Worm (Caenorhabditis elegans) whole organism, L2 larva: ENCODE measurements around the gene F16B12.1.
A peak's percentile ranks its signal among the peaks of the same experiment; 100 is the strongest.

Source experiments
- C34F6.9 ChIP-seq: fragments of 150-350 bp; optimal IDR thresholded peaks from 2 replicates; lab custom pipeline; 2014; ENCODE audit warnings: missing biosample characterization, missing genetic modification characterization
- F13H6.1 ChIP-seq: sonication (generic microtip); optimal IDR thresholded peaks from 2 replicates; lab custom pipeline; 2016; ENCODE audit warnings: missing genetic modification characterization, missing compliant biosample characterization
- R02D3.7 ChIP-seq: fragments of 150-350 bp; optimal IDR thresholded peaks from 2 replicates; lab custom pipeline; 2014; ENCODE audit warnings: missing biosample characterization, missing genetic modification characterization
- Y55F3AM.14 ChIP-seq: fragments of 200-800 bp; sonication (Bioruptor generic); optimal IDR thresholded peaks from 2 replicates; lab custom pipeline; 2018; ENCODE audit warnings: mild to moderate bottlenecking, missing genetic modification characterization, missing compliant biosample characterization
- alr-1 ChIP-seq: fragments of 150-350 bp; optimal IDR thresholded peaks from 2 replicates; lab custom pipeline; 2014; ENCODE audit warnings: missing biosample characterization, missing genetic modification characterization
- aly-2 ChIP-seq: fragments of 150-350 bp; optimal IDR thresholded peaks from 2 replicates; lab custom pipeline; 2014; ENCODE audit warnings: missing biosample characterization, missing genetic modification characterization
- ama-1 ChIP-seq: fragments of 150-350 bp; optimal IDR thresholded peaks from 2 replicates; lab custom pipeline; 2018; ENCODE audit warnings: inconsistent platforms
- crh-2 ChIP-seq: sonication (generic microtip); optimal IDR thresholded peaks from 2 replicates; lab custom pipeline; 2017; ENCODE audit warnings: missing biosample characterization, missing genetic modification characterization
- dmd-4 ChIP-seq: sonication (generic microtip); optimal IDR thresholded peaks from 2 replicates; lab custom pipeline; 2017; ENCODE audit warnings: missing biosample characterization, missing genetic modification characterization
- egl-27 ChIP-seq: sonication (generic microtip); optimal IDR thresholded peaks from 3 replicates; lab custom pipeline; 2017; ENCODE audit warnings: missing biosample characterization, missing genetic modification reagents, missing genetic modification characterization
- elt-3 ChIP-seq: sonication (generic microtip); optimal IDR thresholded peaks from 2 replicates; lab custom pipeline; 2017; ENCODE audit warnings: missing biosample characterization, missing genetic modification characterization
- gmeb-1 ChIP-seq: fragments of 150-350 bp; optimal IDR thresholded peaks from 2 replicates; lab custom pipeline; 2014; ENCODE audit warnings: missing biosample characterization, missing genetic modification characterization
- lin-11 ChIP-seq: fragments of 150-350 bp; sonication (generic microtip); optimal IDR thresholded peaks from 2 replicates; lab custom pipeline; 2014; ENCODE audit warnings: missing biosample characterization, missing genetic modification characterization, inconsistent platforms, mixed read lengths
- lin-13 ChIP-seq: fragments of 150-350 bp; optimal IDR thresholded peaks from 2 replicates; lab custom pipeline; 2014; ENCODE audit warnings: missing biosample characterization, missing genetic modification reagents, missing genetic modification characterization
- lin-39 ChIP-seq: fragments of 150-350 bp; optimal IDR thresholded peaks from 2 replicates; lab custom pipeline; 2014; ENCODE audit warnings: missing biosample characterization, missing genetic modification reagents, missing genetic modification characterization
- lsy-2 ChIP-seq, 2 experiments: fragments of 150-350 bp in 1 of 2; sonication (generic microtip) in 1 of 2; optimal IDR thresholded peaks; 2 replicates each; lab custom pipeline; 2014 to 2017; ENCODE audit warnings: missing biosample characterization in 2 of 2, missing genetic modification characterization in 2 of 2
- mab-5 ChIP-seq: fragments of 150-350 bp; optimal IDR thresholded peaks from 2 replicates; lab custom pipeline; 2014; ENCODE audit warnings: missing biosample characterization, missing genetic modification characterization
- mbf-1 ChIP-seq: sonication (generic microtip); optimal IDR thresholded peaks from 2 replicates; lab custom pipeline; 2017; ENCODE audit warnings: missing biosample characterization, missing genetic modification characterization
- nhr-10 ChIP-seq: sonication (generic microtip); optimal IDR thresholded peaks from 2 replicates; lab custom pipeline; 2017; ENCODE audit warnings: missing biosample characterization, missing genetic modification characterization
- nhr-11 ChIP-seq: fragments of 150-350 bp; optimal IDR thresholded peaks from 2 replicates; lab custom pipeline; 2014; ENCODE audit warnings: missing biosample characterization, missing genetic modification characterization
- nhr-12 ChIP-seq: fragments of 150-350 bp; optimal IDR thresholded peaks from 2 replicates; lab custom pipeline; 2014; ENCODE audit warnings: missing biosample characterization, missing genetic modification characterization
- nhr-129 ChIP-seq: fragments of 150-350 bp; optimal IDR thresholded peaks from 2 replicates; lab custom pipeline; 2014; ENCODE audit warnings: missing biosample characterization, missing genetic modification characterization
- nhr-21 ChIP-seq: fragments of 150-350 bp; optimal IDR thresholded peaks from 2 replicates; lab custom pipeline; 2014; ENCODE audit warnings: missing biosample characterization, missing genetic modification characterization
- nhr-23 ChIP-seq: fragments of 150-350 bp; optimal IDR thresholded peaks from 2 replicates; lab custom pipeline; 2014; ENCODE audit warnings: missing biosample characterization, missing genetic modification reagents, missing genetic modification characterization
- nhr-237 ChIP-seq: fragments of 150-350 bp; optimal IDR thresholded peaks from 2 replicates; lab custom pipeline; 2014; ENCODE audit warnings: missing biosample characterization, missing genetic modification characterization
- nhr-25 ChIP-seq: fragments of 150-350 bp; sonication (generic microtip); optimal IDR thresholded peaks from 3 replicates; lab custom pipeline; 2014; ENCODE audit warnings: missing biosample characterization, missing genetic modification characterization
- nhr-77 ChIP-seq: fragments of 150-350 bp; optimal IDR thresholded peaks from 2 replicates; lab custom pipeline; 2014; ENCODE audit warnings: missing biosample characterization, missing genetic modification characterization
- sma-3 ChIP-seq: sonication (generic microtip); optimal IDR thresholded peaks from 2 replicates; lab custom pipeline; 2016; ENCODE audit warnings: missing genetic modification reagents, missing genetic modification characterization, missing compliant biosample characterization
- sma-9 ChIP-seq, 2 experiments: fragments of 150-350 bp in 1 of 2; sonication (generic microtip) in 1 of 2; optimal IDR thresholded peaks; 2 replicates each; lab custom pipeline; 2014 to 2016; ENCODE audit warnings: missing genetic modification characterization in 2 of 2, mild to moderate bottlenecking in 1 of 2, missing biosample characterization in 1 of 2, missing compliant biosample characterization in 1 of 2, missing genetic modification reagents in 1 of 2, moderate library complexity in 1 of 2
- snpc-4 ChIP-seq: fragments of 150-350 bp; optimal IDR thresholded peaks from 2 replicates; lab custom pipeline; 2014; ENCODE audit warnings: missing biosample characterization, missing genetic modification characterization
- unc-55 ChIP-seq: fragments of 150-350 bp; sonication (generic microtip); optimal IDR thresholded peaks from 3 replicates; lab custom pipeline; 2014; ENCODE audit warnings: missing biosample characterization, missing genetic modification reagents, missing genetic modification characterization
- unc-62 ChIP-seq: fragments of 150-350 bp; optimal IDR thresholded peaks from 2 replicates; lab custom pipeline; 2014; ENCODE audit warnings: missing biosample characterization, missing genetic modification reagents, missing genetic modification characterization
- ztf-11 ChIP-seq: sonication (generic microtip); optimal IDR thresholded peaks from 2 replicates; lab custom pipeline; 2017; ENCODE audit warnings: missing biosample characterization, missing genetic modification characterization
- ztf-4 ChIP-seq: fragments of 150-350 bp; optimal IDR thresholded peaks from 2 replicates; lab custom pipeline; 2014; ENCODE audit warnings: missing biosample characterization, missing genetic modification characterization

F16B12.1 gene

ce11 chrX:14053754-14054153, 31.6 kb upstream of the F16B12.1 start:
- TF ChIP-seq sma-9 (GFP tag; optimal IDR thresholded peaks at IDR 0.05; lab: Kevin White, UChicago) (no peak), sma-9 (tag; optimal IDR thresholded peaks at IDR 0.05; lab: Kevin White, UChicago) (no peak), ztf-11 (tag; lab: Kevin White, UChicago) (no peak), dmd-4 (tag; lab: Kevin White, UChicago) (no peak), egl-27 (tag; lab: Kevin White, UChicago) (no peak), alr-1 (tag; lab: Kevin White, UChicago) (no peak), nhr-10 (tag; lab: Kevin White, UChicago) (no peak), lin-39 (tag; lab: Kevin White, UChicago) (no peak), ama-1 (no peak), C34F6.9 (tag; lab: Kevin White, UChicago) (no peak), crh-2 (tag; lab: Kevin White, UChicago) (no peak), mbf-1 (tag; lab: Kevin White, UChicago) (no peak), unc-62 (no peak), nhr-129 (tag; lab: Kevin White, UChicago) (no peak), Y55F3AM.14 (GFP tag; lab: Kevin White, UChicago) (no peak), R02D3.7 (tag; lab: Kevin White, UChicago) (no peak), nhr-77 (no peak), F13H6.1 (tag; lab: Kevin White, UChicago) (no peak), nhr-25 (no peak), lin-13 (GFP tag; lab: Kevin White, UChicago) (no peak), nhr-12 (tag; lab: Kevin White, UChicago) (no peak)
- TF ChIP-seq, all 48 proteins: peak for 0

- no peak for TF ChIP-seq nhr-10 (tag; lab: Kevin White, UChicago)
- TF ChIP-seq F13H6.1 (tag; lab: Kevin White, UChicago) = peak; percentile 67
- no peak for TF ChIP-seq nhr-77
- no peak for TF ChIP-seq nhr-237 (tag; lab: Kevin White, UChicago)
- TF ChIP-seq aly-2 (tag; lab: Kevin White, UChicago) = no peak
- no peak for TF ChIP-seq egl-27 (tag; lab: Kevin White, UChicago)
- peak; percentile 46 for TF ChIP-seq nhr-129 (tag; lab: Kevin White, UChicago)
- no peak for TF ChIP-seq snpc-4 (tag; lab: Kevin White, UChicago)
- no peak for TF ChIP-seq nhr-23 (tag; lab: Kevin White, UChicago)
These were observed 30.5 kb upstream of the F16B12.1 start for ce11 chrX:14054799-14055198.

- TF ChIP-seq unc-55 (GFP tag; lab: Kevin White, UChicago) = no peak
These were observed 29.6 kb upstream of the F16B12.1 start for ce11 chrX:14055715-14056114.

ce11 chrX:14056527-14056926, 28.8 kb upstream of the F16B12.1 start:
- TF ChIP-seq lsy-2 (tag; optimal IDR thresholded peaks at IDR 0.05; lab: Kevin White, UChicago) (peak in 1 of 2 experiments; percentile 23), lin-11 (tag; lab: Kevin White, UChicago) (no peak), mab-5 (tag; lab: Kevin White, UChicago) (peak; percentile 52), F13H6.1 (tag; lab: Kevin White, UChicago) (no peak), sma-9 (GFP tag; optimal IDR thresholded peaks at IDR 0.05; lab: Kevin White, UChicago) (peak; percentile 42), sma-9 (tag; optimal IDR thresholded peaks at IDR 0.05; lab: Kevin White, UChicago) (no peak), sma-3 (GFP tag; lab: Kevin White, UChicago) (no peak), nhr-129 (tag; lab: Kevin White, UChicago) (peak; percentile 15), C34F6.9 (tag; lab: Kevin White, UChicago) (peak; percentile 14), nhr-21 (tag; lab: Kevin White, UChicago) (no peak), gmeb-1 (tag; lab: Kevin White, UChicago) (no peak), nhr-10 (tag; lab: Kevin White, UChicago) (no peak), ztf-4 (no peak), nhr-12 (tag; lab: Kevin White, UChicago) (no peak), nhr-11 (tag; lab: Kevin White, UChicago) (no peak)
- TF ChIP-seq, all 48 proteins: peak for 5

ce11 chrX:14062771-14063170, 22.5 kb upstream of the F16B12.1 start:
- TF ChIP-seq elt-3 (no peak), snpc-4 (tag; lab: Kevin White, UChicago) (peak; percentile 4)
- TF ChIP-seq, all 48 proteins: peak for 1
